Worm (Caenorhabditis elegans) whole organism, L2 larva: ENCODE data around the gene Y57G11B.5.

Experiments used
- C34F6.9 ChIP-seq: fragments of 150-350 bp; optimal IDR thresholded peaks from 2 replicates; lab custom pipeline; 2014; ENCODE audit warnings: missing biosample characterization, missing genetic modification characterization
- F13H6.1 ChIP-seq: sonication (generic microtip); optimal IDR thresholded peaks from 2 replicates; lab custom pipeline; 2016; ENCODE audit warnings: missing genetic modification characterization, missing compliant biosample characterization
- R02D3.7 ChIP-seq: fragments of 150-350 bp; optimal IDR thresholded peaks from 2 replicates; lab custom pipeline; 2014; ENCODE audit warnings: missing biosample characterization, missing genetic modification characterization
- Y55F3AM.14 ChIP-seq: fragments of 200-800 bp; sonication (Bioruptor generic); optimal IDR thresholded peaks from 2 replicates; lab custom pipeline; 2018; ENCODE audit warnings: mild to moderate bottlenecking, missing genetic modification characterization, missing compliant biosample characterization
- ZK546.5 ChIP-seq: sonication (generic microtip); optimal IDR thresholded peaks from 2 replicates; lab custom pipeline; 2017; ENCODE audit warnings: missing biosample characterization, missing genetic modification characterization
- alr-1 ChIP-seq: fragments of 150-350 bp; optimal IDR thresholded peaks from 2 replicates; lab custom pipeline; 2014; ENCODE audit warnings: missing biosample characterization, missing genetic modification characterization
- aly-2 ChIP-seq: fragments of 150-350 bp; optimal IDR thresholded peaks from 2 replicates; lab custom pipeline; 2014; ENCODE audit warnings: missing biosample characterization, missing genetic modification characterization
- ama-1 ChIP-seq: fragments of 150-350 bp; optimal IDR thresholded peaks from 2 replicates; lab custom pipeline; 2018; ENCODE audit warnings: inconsistent platforms
- blmp-1 ChIP-seq: sonication (generic microtip); optimal IDR thresholded peaks from 2 replicates; lab custom pipeline; 2017; ENCODE audit warnings: missing genetic modification characterization, mild to moderate bottlenecking, missing compliant biosample characterization, antibody characterized with exemption, moderate library complexity; ENCODE audit not compliant: insufficient read depth
- ceh-16 ChIP-seq: fragments of 150-350 bp; optimal IDR thresholded peaks from 2 replicates; lab custom pipeline; 2014; ENCODE audit warnings: missing biosample characterization, missing genetic modification characterization
- ceh-82 ChIP-seq: fragments of 150-350 bp; optimal IDR thresholded peaks from 2 replicates; lab custom pipeline; 2014; ENCODE audit warnings: missing biosample characterization, missing genetic modification characterization
- crh-2 ChIP-seq: sonication (generic microtip); optimal IDR thresholded peaks from 2 replicates; lab custom pipeline; 2017; ENCODE audit warnings: missing biosample characterization, missing genetic modification characterization
- dmd-4 ChIP-seq: sonication (generic microtip); optimal IDR thresholded peaks from 2 replicates; lab custom pipeline; 2017; ENCODE audit warnings: missing biosample characterization, missing genetic modification characterization
- egl-27 ChIP-seq: sonication (generic microtip); optimal IDR thresholded peaks from 3 replicates; lab custom pipeline; 2017; ENCODE audit warnings: missing biosample characterization, missing genetic modification reagents, missing genetic modification characterization
- elt-1 ChIP-seq: fragments of 150-350 bp; optimal IDR thresholded peaks from 2 replicates; lab custom pipeline; 2014; ENCODE audit warnings: missing biosample characterization, missing genetic modification characterization
- elt-3 ChIP-seq: sonication (generic microtip); optimal IDR thresholded peaks from 2 replicates; lab custom pipeline; 2017; ENCODE audit warnings: missing biosample characterization, missing genetic modification characterization
- fos-1 ChIP-seq: fragments of 150-350 bp; optimal IDR thresholded peaks from 2 replicates; lab custom pipeline; 2014; ENCODE audit warnings: missing biosample characterization, missing genetic modification characterization
- gmeb-1 ChIP-seq: fragments of 150-350 bp; optimal IDR thresholded peaks from 2 replicates; lab custom pipeline; 2014; ENCODE audit warnings: missing biosample characterization, missing genetic modification characterization
- lin-11 ChIP-seq: fragments of 150-350 bp; sonication (generic microtip); optimal IDR thresholded peaks from 2 replicates; lab custom pipeline; 2014; ENCODE audit warnings: missing biosample characterization, missing genetic modification characterization, inconsistent platforms, mixed read lengths
- lin-39 ChIP-seq: fragments of 150-350 bp; optimal IDR thresholded peaks from 2 replicates; lab custom pipeline; 2014; ENCODE audit warnings: missing biosample characterization, missing genetic modification reagents, missing genetic modification characterization
- lsy-2 ChIP-seq, 2 experiments: fragments of 150-350 bp in 1 of 2; sonication (generic microtip) in 1 of 2; optimal IDR thresholded peaks; 2 replicates each; lab custom pipeline; 2014 to 2017; ENCODE audit warnings: missing biosample characterization in 2 of 2, missing genetic modification characterization in 2 of 2
- mab-5 ChIP-seq: fragments of 150-350 bp; optimal IDR thresholded peaks from 2 replicates; lab custom pipeline; 2014; ENCODE audit warnings: missing biosample characterization, missing genetic modification characterization
- mbf-1 ChIP-seq: sonication (generic microtip); optimal IDR thresholded peaks from 2 replicates; lab custom pipeline; 2017; ENCODE audit warnings: missing biosample characterization, missing genetic modification characterization
- mdl-1 ChIP-seq, 2 experiments: fragments of 150-350 bp in 1 of 2; sonication (generic microtip) in 1 of 2; optimal IDR thresholded peaks; 2 replicates each; lab custom pipeline; 2017; ENCODE audit warnings: missing biosample characterization in 2 of 2, missing genetic modification characterization in 2 of 2
- nhr-10 ChIP-seq: sonication (generic microtip); optimal IDR thresholded peaks from 2 replicates; lab custom pipeline; 2017; ENCODE audit warnings: missing biosample characterization, missing genetic modification characterization
- nhr-12 ChIP-seq: fragments of 150-350 bp; optimal IDR thresholded peaks from 2 replicates; lab custom pipeline; 2014; ENCODE audit warnings: missing biosample characterization, missing genetic modification characterization
- nhr-129 ChIP-seq: fragments of 150-350 bp; optimal IDR thresholded peaks from 2 replicates; lab custom pipeline; 2014; ENCODE audit warnings: missing biosample characterization, missing genetic modification characterization
- nhr-21 ChIP-seq: fragments of 150-350 bp; optimal IDR thresholded peaks from 2 replicates; lab custom pipeline; 2014; ENCODE audit warnings: missing biosample characterization, missing genetic modification characterization
- nhr-23 ChIP-seq: fragments of 150-350 bp; optimal IDR thresholded peaks from 2 replicates; lab custom pipeline; 2014; ENCODE audit warnings: missing biosample characterization, missing genetic modification reagents, missing genetic modification characterization
- nhr-237 ChIP-seq: fragments of 150-350 bp; optimal IDR thresholded peaks from 2 replicates; lab custom pipeline; 2014; ENCODE audit warnings: missing biosample characterization, missing genetic modification characterization
- nhr-25 ChIP-seq: fragments of 150-350 bp; sonication (generic microtip); optimal IDR thresholded peaks from 3 replicates; lab custom pipeline; 2014; ENCODE audit warnings: missing biosample characterization, missing genetic modification characterization
- nhr-6 ChIP-seq: fragments of 150-350 bp; optimal IDR thresholded peaks from 2 replicates; lab custom pipeline; 2014; ENCODE audit warnings: missing biosample characterization, missing genetic modification characterization
- nhr-77 ChIP-seq: fragments of 150-350 bp; optimal IDR thresholded peaks from 2 replicates; lab custom pipeline; 2014; ENCODE audit warnings: missing biosample characterization, missing genetic modification characterization
- peb-1 ChIP-seq: fragments of 150-350 bp; optimal IDR thresholded peaks from 2 replicates; lab custom pipeline; 2014; ENCODE audit warnings: missing biosample characterization, missing genetic modification characterization
- sem-4 ChIP-seq: fragments of 150-350 bp; optimal IDR thresholded peaks from 2 replicates; lab custom pipeline; 2014; ENCODE audit warnings: missing biosample characterization, missing genetic modification reagents, missing genetic modification characterization
- skn-1 ChIP-seq: sonication (generic microtip); optimal IDR thresholded peaks from 2 replicates; lab custom pipeline; 2017; ENCODE audit warnings: missing biosample characterization, missing genetic modification characterization
- sma-3 ChIP-seq: sonication (generic microtip); optimal IDR thresholded peaks from 2 replicates; lab custom pipeline; 2016; ENCODE audit warnings: missing genetic modification reagents, missing genetic modification characterization, missing compliant biosample characterization
- sma-9 ChIP-seq, 2 experiments: fragments of 150-350 bp in 1 of 2; sonication (generic microtip) in 1 of 2; optimal IDR thresholded peaks; 2 replicates each; lab custom pipeline; 2014 to 2016; ENCODE audit warnings: missing genetic modification characterization in 2 of 2, mild to moderate bottlenecking in 1 of 2, missing biosample characterization in 1 of 2, missing compliant biosample characterization in 1 of 2, missing genetic modification reagents in 1 of 2, moderate library complexity in 1 of 2
- snpc-4 ChIP-seq: fragments of 150-350 bp; optimal IDR thresholded peaks from 2 replicates; lab custom pipeline; 2014; ENCODE audit warnings: missing biosample characterization, missing genetic modification characterization
- unc-39 ChIP-seq: fragments of 150-350 bp; optimal IDR thresholded peaks from 2 replicates; lab custom pipeline; 2014; ENCODE audit warnings: missing biosample characterization, missing genetic modification characterization
- unc-55 ChIP-seq: fragments of 150-350 bp; sonication (generic microtip); optimal IDR thresholded peaks from 3 replicates; lab custom pipeline; 2014; ENCODE audit warnings: missing biosample characterization, missing genetic modification reagents, missing genetic modification characterization
- unc-62 ChIP-seq: fragments of 150-350 bp; optimal IDR thresholded peaks from 2 replicates; lab custom pipeline; 2014; ENCODE audit warnings: missing biosample characterization, missing genetic modification reagents, missing genetic modification characterization
- zag-1 ChIP-seq: fragments of 150-350 bp; optimal IDR thresholded peaks from 2 replicates; lab custom pipeline; 2014; ENCODE audit warnings: missing biosample characterization, missing genetic modification characterization
- ztf-1 ChIP-seq: fragments of 200-800 bp; sonication (Bioruptor generic); conservative IDR thresholded peaks from 2 replicates; pipeline ENCODE4 v1.3.6; 2022; ENCODE audit warnings: missing genetic modification characterization, missing compliant biosample characterization
- ztf-11 ChIP-seq: sonication (generic microtip); optimal IDR thresholded peaks from 2 replicates; lab custom pipeline; 2017; ENCODE audit warnings: missing biosample characterization, missing genetic modification characterization
- ztf-4 ChIP-seq: fragments of 150-350 bp; optimal IDR thresholded peaks from 2 replicates; lab custom pipeline; 2014; ENCODE audit warnings: missing biosample characterization, missing genetic modification characterization

Y57G11B.5 gene

ce11 chrIV:14608605-14609004, 34.0 kb downstream of the Y57G11B.5 start:
- TF ChIP-seq nhr-6 (tag; lab: Kevin White, UChicago), result no peak
- TF ChIP-seq snpc-4, result no peak
- TF ChIP-seq elt-3 (tag; lab: Kevin White, UChicago), result no peak
- TF ChIP-seq gmeb-1 (tag; lab: Kevin White, UChicago), result no peak

- TF ChIP-seq nhr-129 (peak; percentile 75), nhr-25 (peak; percentile 14), gmeb-1 (tag; lab: Kevin White, UChicago) (peak; percentile 43), sma-9 (GFP tag; optimal IDR thresholded peaks at IDR 0.05; lab: Kevin White, UChicago) (peak; percentile 84), sma-9 (tag; optimal IDR thresholded peaks at IDR 0.05; lab: Kevin White, UChicago) (no peak), alr-1 (tag; lab: Kevin White, UChicago) (no peak), lsy-2 (tag; optimal IDR thresholded peaks at IDR 0.05; lab: Kevin White, UChicago) (peak in 1 of 2 experiments; percentile 38), fos-1 (tag; lab: Kevin White, UChicago) (peak; percentile 74), snpc-4 (no peak), sma-3 (peak; percentile 61), F13H6.1 (tag; lab: Kevin White, UChicago) (peak; percentile 31), mdl-1 (tag; optimal IDR thresholded peaks at IDR 0.05; lab: Kevin White, UChicago) (peak in 1 of 2 experiments; percentile 14), ceh-16 (tag; lab: Kevin White, UChicago) (no peak), crh-2 (peak; percentile 53)
These were observed 35.2 kb downstream of the Y57G11B.5 start for ce11 chrIV:14609774-14610173.

ce11 chrIV:14610942-14611724, 36.5 kb downstream of the Y57G11B.5 start:
- TF ChIP-seq lin-39 (tag; lab: Kevin White, UChicago) (no peak), nhr-23 (tag; lab: Kevin White, UChicago) (no peak), snpc-4 (no peak), ztf-1 (GFP tag; lab: Robert Waterston, UW) (no peak), R02D3.7 (tag; lab: Kevin White, UChicago) (no peak), alr-1 (tag; lab: Kevin White, UChicago) (no peak), nhr-12 (tag; lab: Kevin White, UChicago) (no peak), mab-5 (tag; lab: Kevin White, UChicago) (no peak), nhr-237 (tag; lab: Kevin White, UChicago) (no peak), ZK546.5 (tag; lab: Kevin White, UChicago) (no peak), lin-11 (tag; lab: Kevin White, UChicago) (no peak), skn-1 (tag; lab: Kevin White, UChicago) (no peak), C34F6.9 (tag; lab: Kevin White, UChicago) (peak; percentile 27), ceh-16 (tag; lab: Kevin White, UChicago) (peak; percentile 49), dmd-4 (tag; lab: Kevin White, UChicago) (no peak), ceh-82 (tag; lab: Kevin White, UChicago) (no peak), sem-4 (peak; percentile 32), F13H6.1 (tag; lab: Kevin White, UChicago) (peak; percentile 84), aly-2 (no peak), zag-1 (no peak), elt-1 (tag; lab: Kevin White, UChicago) (no peak), elt-3 (tag; lab: Kevin White, UChicago) (no peak), ztf-4 (no peak), nhr-6 (tag; lab: Kevin White, UChicago) (peak; percentile 13), ztf-11 (tag; lab: Kevin White, UChicago) (no peak), lsy-2 (tag; optimal IDR thresholded peaks at IDR 0.05; lab: Kevin White, UChicago) (peak in 1 of 2 experiments; percentile 58), egl-27 (tag; lab: Kevin White, UChicago) (peak; percentile 63), nhr-21 (tag; lab: Kevin White, UChicago) (peak; percentile 86), nhr-77 (tag; lab: Kevin White, UChicago) (no peak), gmeb-1 (tag; lab: Kevin White, UChicago) (peak; percentile 31), unc-39 (no peak), unc-62 (GFP tag; lab: Kevin White, UChicago) (no peak), blmp-1 (tag; lab: Kevin White, UChicago) (peak; percentile 86), sma-9 (GFP tag; optimal IDR thresholded peaks at IDR 0.05; lab: Kevin White, UChicago) (peak; percentile 97), sma-9 (tag; optimal IDR thresholded peaks at IDR 0.05; lab: Kevin White, UChicago) (peak; percentile 26), nhr-10 (no peak), mbf-1 (tag; lab: Kevin White, UChicago) (no peak), ama-1 (no peak), mdl-1 (tag; optimal IDR thresholded peaks at IDR 0.05; lab: Kevin White, UChicago) (peak in 1 of 2 experiments; percentile 7), fos-1 (tag; lab: Kevin White, UChicago) (peak; percentile 54), nhr-25 (peak; percentile 83), unc-55 (GFP tag; lab: Kevin White, UChicago) (no peak), sma-3 (peak; percentile 64), peb-1 (tag; lab: Kevin White, UChicago) (peak; percentile 36), nhr-129 (peak; percentile 91), crh-2 (peak; percentile 34), Y55F3AM.14 (no peak)
